Fruit fly (Drosophila melanogaster) whole organism, embryonic: ENCODE data around the gene Polr3G.

Experiments
- CG12071 ChIP-seq: fragments of 200-800 bp; sonication (Bioruptor generic); optimal IDR thresholded peaks from 3 replicates; lab custom pipeline; 2018; ENCODE audit warnings: missing biosample characterization, mild to moderate bottlenecking, missing genetic modification characterization
- CG14860 ChIP-seq: fragments of 200-800 bp; sonication (Bioruptor generic); IDR thresholded peaks from 3 replicates; pipeline ENCODE4 v1.3.6; 2022; ENCODE audit warnings: missing biosample characterization, missing genetic modification characterization; ENCODE audit not compliant: partially characterized antibody
- CG1603 ChIP-seq: fragments of 200-800 bp; sonication (Bioruptor generic); optimal IDR thresholded peaks from 2 replicates; lab custom pipeline; 2019; ENCODE audit warnings: missing biosample characterization, mild to moderate bottlenecking, missing genetic modification characterization, moderate library complexity
- CG16863 ChIP-seq: fragments of 200-800 bp; sonication (Bioruptor generic); optimal IDR thresholded peaks from 3 replicates; lab custom pipeline; 2016; ENCODE audit warnings: missing biosample characterization, missing genetic modification characterization
- CG18764 ChIP-seq: fragments of 200-800 bp; sonication (Bioruptor generic); optimal IDR thresholded peaks from 3 replicates; lab custom pipeline; 2016; ENCODE audit warnings: missing biosample characterization, missing genetic modification characterization
- CG2116 ChIP-seq: fragments of 200-800 bp; sonication (Bioruptor generic); optimal IDR thresholded peaks from 3 replicates; lab custom pipeline; 2018; ENCODE audit warnings: missing biosample characterization, mild to moderate bottlenecking, missing genetic modification characterization
- CG30431 ChIP-seq: fragments of 200-800 bp; sonication (Bioruptor generic); optimal IDR thresholded peaks from 2 replicates; lab custom pipeline; 2017; ENCODE audit warnings: missing biosample characterization, missing genetic modification characterization
- CG5953 ChIP-seq: fragments of 200-800 bp; sonication (Bioruptor generic); IDR thresholded peaks from 2 replicates; pipeline ENCODE4 v1.3.6; 2022; ENCODE audit warnings: missing biosample characterization, missing genetic modification characterization
- CG6683 ChIP-seq: fragments of 200-800 bp; sonication (Bioruptor generic); optimal IDR thresholded peaks from 2 replicates; lab custom pipeline; 2017; ENCODE audit warnings: missing biosample characterization, mild to moderate bottlenecking, missing genetic modification characterization, missing genetic modification reagents
- CG6854 ChIP-seq: fragments of 200-800 bp; sonication (Bioruptor generic); optimal IDR thresholded peaks from 3 replicates; lab custom pipeline; 2017; ENCODE audit warnings: missing biosample characterization, mild to moderate bottlenecking, missing genetic modification characterization
- CG8359 ChIP-seq: fragments of 200-800 bp; sonication (Bioruptor generic); optimal IDR thresholded peaks from 2 replicates; lab custom pipeline; 2017; ENCODE audit warnings: missing biosample characterization, mild to moderate bottlenecking, missing genetic modification characterization, borderline replicate concordance
- CG8765 ChIP-seq: fragments of 200-800 bp; sonication (Bioruptor generic); IDR thresholded peaks from 2 replicates; pipeline ENCODE4 v1.3.6; 2022; ENCODE audit warnings: missing biosample characterization, missing genetic modification characterization
- CG9817 ChIP-seq: fragments of 200-800 bp; sonication (Bioruptor generic); optimal IDR thresholded peaks from 2 replicates; lab custom pipeline; 2018; ENCODE audit warnings: missing biosample characterization, mild to moderate bottlenecking, missing genetic modification characterization, moderate library complexity
- Dek ChIP-seq: fragments of 200-800 bp; sonication (Bioruptor generic); optimal IDR thresholded peaks from 3 replicates; lab custom pipeline; 2019; ENCODE audit warnings: missing biosample characterization, mild to moderate bottlenecking, missing genetic modification characterization, moderate library complexity
- Dip2 ChIP-seq: fragments of 200-800 bp; sonication (Bioruptor generic); IDR thresholded peaks from 2 replicates; pipeline ENCODE4 v1.3.6; 2022; ENCODE audit warnings: missing biosample characterization, missing genetic modification characterization
- Dref ChIP-seq: fragments of 200-800 bp; sonication (Bioruptor generic); IDR thresholded peaks from 2 replicates; pipeline ENCODE4 v1.3.6; 2022; ENCODE audit warnings: missing biosample characterization, missing genetic modification characterization
- Gsc ChIP-seq: fragments of 200-800 bp; sonication (Bioruptor generic); IDR thresholded peaks from 2 replicates; pipeline ENCODE4 v1.3.6; 2022; ENCODE audit warnings: missing biosample characterization, missing genetic modification characterization
- Hand ChIP-seq: fragments of 200-800 bp; sonication (Bioruptor generic); optimal IDR thresholded peaks from 2 replicates; lab custom pipeline; 2017; ENCODE audit warnings: mild to moderate bottlenecking, missing biosample characterization, missing genetic modification reagents, missing genetic modification characterization
- Med ChIP-seq: fragments of 200-800 bp; sonication (Bioruptor generic); peaks from one replicate; lab custom pipeline; 2016; ENCODE audit warnings: missing biosample characterization, missing genetic modification characterization, mild to moderate bottlenecking, inconsistent platforms, moderate library complexity
- Side ChIP-seq: fragments of 200-800 bp; sonication (Bioruptor generic); optimal IDR thresholded peaks from 2 replicates; lab custom pipeline; 2016; ENCODE audit warnings: missing biosample characterization, missing genetic modification characterization
- Spps ChIP-seq: fragments of 200-800 bp; sonication (Bioruptor generic); optimal IDR thresholded peaks from 2 replicates; lab custom pipeline; 2018; ENCODE audit warnings: missing biosample characterization, mild to moderate bottlenecking, missing genetic modification characterization
- abd-A ChIP-seq: fragments of 200-800 bp; sonication (Bioruptor generic); optimal IDR thresholded peaks from 3 replicates; lab custom pipeline; 2019; ENCODE audit warnings: missing biosample characterization, mild to moderate bottlenecking, missing genetic modification characterization, moderate library complexity
- al ChIP-seq: fragments of 200-800 bp; sonication (Bioruptor generic); IDR thresholded peaks from 2 replicates; pipeline ENCODE4 v1.3.6; 2022; ENCODE audit warnings: missing biosample characterization, missing genetic modification characterization
- ara ChIP-seq: fragments of 200-800 bp; sonication (Bioruptor generic); IDR thresholded peaks from 2 replicates; pipeline ENCODE4 v1.3.6; 2022; ENCODE audit warnings: missing biosample characterization, missing genetic modification characterization
- cas ChIP-seq: fragments of 200-800 bp; sonication (Bioruptor generic); IDR thresholded peaks from 2 replicates; pipeline ENCODE4 v1.3.6; 2022; ENCODE audit warnings: missing biosample characterization, missing genetic modification characterization
- cato ChIP-seq: fragments of 200-800 bp; sonication (Bioruptor generic); optimal IDR thresholded peaks from 2 replicates; lab custom pipeline; 2016; ENCODE audit warnings: missing biosample characterization, missing genetic modification characterization, borderline replicate concordance
- chif ChIP-seq, 2 experiments: fragments of 200-800 bp; sonication (Bioruptor generic); optimal IDR thresholded peaks; 3 replicates each; lab custom pipeline; 2016; ENCODE audit warnings: missing biosample characterization in 2 of 2, missing genetic modification characterization in 2 of 2
- dysf ChIP-seq: fragments of 200-800 bp; sonication (Bioruptor generic); IDR thresholded peaks from 3 replicates; pipeline ENCODE4 v1.3.6; 2022; ENCODE audit warnings: missing biosample characterization, missing genetic modification characterization
- grn ChIP-seq: fragments of 200-800 bp; sonication (Bioruptor generic); optimal IDR thresholded peaks from 3 replicates; lab custom pipeline; 2017; ENCODE audit warnings: missing biosample characterization, missing genetic modification characterization
- gt ChIP-seq: fragments of 200-800 bp; sonication (Bioruptor generic); IDR thresholded peaks from 2 replicates; pipeline ENCODE4 v1.3.6; 2022; ENCODE audit warnings: missing biosample characterization, missing genetic modification characterization
- nau ChIP-seq: fragments of 200-800 bp; sonication (Bioruptor generic); optimal IDR thresholded peaks from 3 replicates; lab custom pipeline; 2017; ENCODE audit warnings: missing biosample characterization, mild to moderate bottlenecking, missing genetic modification characterization, missing genetic modification reagents
- pnt ChIP-seq: fragments of 200-800 bp; sonication (Bioruptor generic); optimal IDR thresholded peaks from 3 replicates; lab custom pipeline; 2016; ENCODE audit warnings: missing biosample characterization, missing genetic modification characterization
- pzg ChIP-seq: fragments of 200-800 bp; sonication (Bioruptor generic); optimal IDR thresholded peaks from 3 replicates; lab custom pipeline; 2018; ENCODE audit warnings: missing biosample characterization, mild to moderate bottlenecking, missing genetic modification characterization, moderate library complexity
- sd ChIP-seq: fragments of 200-800 bp; sonication (Bioruptor generic); optimal IDR thresholded peaks from 3 replicates; lab custom pipeline; 2018; ENCODE audit warnings: missing biosample characterization, mild to moderate bottlenecking, missing genetic modification characterization, moderate library complexity
- seq ChIP-seq: fragments of 200-800 bp; sonication (Bioruptor generic); IDR thresholded peaks from 2 replicates; pipeline ENCODE4 v1.3.6; 2022; ENCODE audit warnings: missing biosample characterization, missing genetic modification characterization
- tgo ChIP-seq: fragments of 200-800 bp; sonication (Bioruptor generic); IDR thresholded peaks from 3 replicates; pipeline ENCODE4 v1.3.6; 2022; ENCODE audit warnings: missing biosample characterization, missing genetic modification characterization
- unpg ChIP-seq: fragments of 200-800 bp; sonication (Bioruptor generic); optimal IDR thresholded peaks from 3 replicates; lab custom pipeline; 2018; ENCODE audit warnings: missing biosample characterization, mild to moderate bottlenecking, missing genetic modification characterization, moderate library complexity
- zen ChIP-seq: fragments of 200-800 bp; sonication (Bioruptor generic); optimal IDR thresholded peaks from 3 replicates; lab custom pipeline; 2018; ENCODE audit warnings: missing biosample characterization, mild to moderate bottlenecking, missing genetic modification characterization, moderate library complexity

Polr3G gene

DNA sequence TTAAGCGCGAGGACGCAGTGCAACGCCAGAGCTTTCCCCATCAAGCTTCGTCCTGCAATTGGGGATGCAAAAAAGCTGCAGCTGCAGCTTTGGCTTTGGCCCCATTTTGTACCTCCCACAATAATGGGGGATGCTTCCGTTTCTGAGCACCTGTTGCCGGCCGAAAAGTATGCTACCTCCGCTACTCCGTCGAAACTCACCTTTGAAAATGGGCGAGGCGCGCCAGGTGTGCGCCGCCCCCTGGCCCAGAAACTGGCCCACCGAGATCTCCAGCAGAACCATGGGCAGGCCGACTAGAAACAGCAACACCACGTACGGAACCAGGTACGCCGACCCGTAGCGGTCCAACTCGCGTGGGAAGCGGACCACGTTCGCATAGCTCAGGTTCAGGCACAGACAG lies 25.5 kb downstream of the Polr3G start (continued):
- no peak for TF ChIP-seq CG8765
- no peak for TF ChIP-seq grn (GFP tag; lab: Kevin White, UChicago)
- TF ChIP-seq Med (GFP tag; lab: Kevin White, UChicago), result peak; percentile 63
- TF ChIP-seq chif (GFP tag; optimal IDR thresholded peaks at IDR 0.05; lab: Kevin White, UChicago), result no peak
- no peak for TF ChIP-seq zen
- no peak for TF ChIP-seq CG6854 (GFP tag; lab: Kevin White, UChicago)
- TF ChIP-seq CG18764, result no peak
- no peak for TF ChIP-seq Spps
- TF ChIP-seq Dek (tag; lab: Kevin White, UChicago), result no peak
- no peak for TF ChIP-seq gt (GFP tag; lab: Robert Waterston, UW)
- no peak for TF ChIP-seq dysf (GFP tag; lab: Robert Waterston, UW)

DNA sequence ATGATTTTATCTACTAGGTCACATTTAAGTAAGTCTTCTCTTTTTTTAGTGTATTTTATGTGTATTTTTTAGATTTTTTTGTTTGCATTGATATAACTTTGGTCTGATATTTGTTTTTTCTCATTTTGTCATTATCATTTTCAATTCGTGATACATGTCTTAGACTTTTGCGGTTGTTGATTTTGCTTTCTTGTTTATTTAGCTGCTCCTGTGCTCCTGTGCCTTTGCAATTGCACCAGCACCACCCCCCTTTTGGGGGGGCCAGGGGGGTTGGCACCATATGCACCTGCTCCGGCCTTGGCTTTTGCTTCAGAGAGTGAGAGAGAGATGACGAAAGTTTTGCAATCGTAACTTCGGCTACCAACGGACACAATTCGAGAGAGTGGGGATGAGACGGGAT lies 26.0 kb downstream of the Polr3G start:
- no peak for TF ChIP-seq CG8359
- TF ChIP-seq CG18764, result no peak
- TF ChIP-seq unpg (GFP tag; lab: Kevin White, UChicago), result no peak
- no peak for TF ChIP-seq seq (GFP tag; lab: Robert Waterston, UW)
- no peak for TF ChIP-seq tgo
- no peak for TF ChIP-seq CG16863 (GFP tag; lab: Kevin White, UChicago)
- no peak for TF ChIP-seq CG6683 (GFP tag; lab: Kevin White, UChicago)
- TF ChIP-seq CG30431, result no peak
- TF ChIP-seq nau (GFP tag; lab: Kevin White, UChicago), result no peak
- TF ChIP-seq CG14860 (GFP tag; lab: Robert Waterston, UW), result no peak
- TF ChIP-seq Gsc (GFP tag; lab: Robert Waterston, UW), result no peak
- no peak for TF ChIP-seq Hand
- TF ChIP-seq ara (GFP tag; lab: Robert Waterston, UW), result no peak
- TF ChIP-seq CG12071 (GFP tag; lab: Kevin White, UChicago), result no peak
- no peak for TF ChIP-seq Dref (GFP tag; lab: Robert Waterston, UW)
- no peak for TF ChIP-seq CG1603
- TF ChIP-seq, all 482 proteins: peak for 0

DNA sequence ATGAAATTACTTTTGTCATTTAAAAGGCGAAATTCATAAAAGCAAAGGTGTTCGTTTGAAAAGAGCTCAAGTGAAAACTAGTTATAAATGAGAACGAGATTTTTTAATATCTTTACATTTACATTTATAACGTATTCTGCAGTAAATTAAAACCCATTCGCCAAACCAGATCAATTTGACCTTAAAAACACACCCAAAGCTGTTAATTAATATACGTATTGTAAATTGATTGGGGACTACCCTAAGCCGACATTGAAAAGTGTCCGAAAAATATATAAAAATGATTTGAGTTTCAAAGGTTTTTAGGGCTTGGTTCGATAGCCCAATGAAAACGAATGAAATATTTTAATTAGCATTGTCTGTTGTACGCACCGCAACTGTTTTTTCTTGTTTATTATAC lies 27.9 kb downstream of the Polr3G start:
- TF ChIP-seq pzg (GFP tag; lab: Kevin White, UChicago) (no peak), CG9817 (tag; lab: Kevin White, UChicago) (no peak), sd (tag; lab: Kevin White, UChicago) (peak; percentile 7), CG2116 (GFP tag; lab: Kevin White, UChicago) (no peak), CG8359 (no peak), abd-A (tag; lab: Kevin White, UChicago) (peak; percentile 81), Dip2 (no peak), pnt (GFP tag; lab: Kevin White, UChicago) (no peak), CG5953 (GFP tag; lab: Robert Waterston, UW) (no peak), Side (GFP tag; lab: Kevin White, UChicago) (no peak), cato (no peak), al (GFP tag; lab: Robert Waterston, UW) (no peak), cas (GFP tag; lab: Robert Waterston, UW) (no peak)
